Fruit fly (Drosophila melanogaster) whole organism, embryonic: ENCODE results near the gene CG13603.
A peak's percentile ranks its signal among the peaks of the same experiment; 100 is the strongest.

Experiments
- Adf1 ChIP-seq: fragments of 200-800 bp; sonication (Bioruptor generic); IDR thresholded peaks from 2 replicates; pipeline ENCODE4 v1.3.6; 2022; ENCODE audit warnings: missing biosample characterization, missing genetic modification characterization
- CG14441 ChIP-seq: fragments of 200-800 bp; sonication (Bioruptor generic); IDR thresholded peaks from 2 replicates; pipeline ENCODE4 v1.3.6; 2022; ENCODE audit warnings: missing biosample characterization, missing genetic modification characterization
- CG17912 ChIP-seq: fragments of 200-800 bp; sonication (Bioruptor generic); optimal IDR thresholded peaks from 2 replicates; lab custom pipeline; 2018; ENCODE audit warnings: missing biosample characterization, mild to moderate bottlenecking, missing genetic modification characterization
- CG18599 ChIP-seq: fragments of 200-800 bp; sonication (Bioruptor generic); optimal IDR thresholded peaks from 3 replicates; lab custom pipeline; 2017; ENCODE audit warnings: missing biosample characterization, missing genetic modification characterization, mild to moderate bottlenecking, moderate library complexity, missing genetic modification reagents
- CG2129 ChIP-seq: fragments of 200-800 bp; sonication (Bioruptor generic); IDR thresholded peaks from 2 replicates; pipeline ENCODE4 v1.3.6; 2022; ENCODE audit warnings: missing biosample characterization, missing genetic modification characterization; ENCODE audit not compliant: partially characterized antibody
- CG34376 ChIP-seq: fragments of 200-800 bp; sonication (Bioruptor generic); optimal IDR thresholded peaks from 2 replicates; lab custom pipeline; 2018; ENCODE audit warnings: missing biosample characterization, mild to moderate bottlenecking, missing genetic modification characterization
- CG4424 ChIP-seq: fragments of 200-800 bp; sonication (Bioruptor generic); optimal IDR thresholded peaks from 3 replicates; lab custom pipeline; 2016; ENCODE audit warnings: missing biosample characterization, missing genetic modification characterization
- CG4617 ChIP-seq: fragments of 200-800 bp; sonication (Bioruptor generic); optimal IDR thresholded peaks from 3 replicates; lab custom pipeline; 2016; ENCODE audit warnings: missing biosample characterization, missing genetic modification characterization, borderline replicate concordance
- CG6765 ChIP-seq: fragments of 200-800 bp; sonication (Bioruptor generic); optimal IDR thresholded peaks from 3 replicates; lab custom pipeline; 2017; ENCODE audit warnings: missing biosample characterization, mild to moderate bottlenecking, missing genetic modification characterization
- CG7928 ChIP-seq: fragments of 200-800 bp; sonication (Bioruptor generic); optimal IDR thresholded peaks from 2 replicates; lab custom pipeline; 2017; ENCODE audit warnings: missing biosample characterization, mild to moderate bottlenecking, missing genetic modification characterization
- CG9727 ChIP-seq: fragments of 200-800 bp; sonication (Bioruptor generic); optimal IDR thresholded peaks from 3 replicates; lab custom pipeline; 2017; ENCODE audit warnings: missing biosample characterization, mild to moderate bottlenecking, missing genetic modification characterization
- CTCF ChIP-seq: fragments of 200-800 bp; sonication (Bioruptor generic); optimal IDR thresholded peaks from 2 replicates; lab custom pipeline; 2017; ENCODE audit warnings: missing biosample characterization, mild to moderate bottlenecking, missing genetic modification characterization, moderate library complexity
- CoRest ChIP-seq: fragments of 200-800 bp; sonication (Bioruptor generic); optimal IDR thresholded peaks from 3 replicates; lab custom pipeline; 2018; ENCODE audit warnings: missing biosample characterization, mild to moderate bottlenecking, missing genetic modification characterization, moderate library complexity
- CrebB ChIP-seq: fragments of 200-800 bp; sonication (Bioruptor generic); optimal IDR thresholded peaks from 3 replicates; lab custom pipeline; 2018; ENCODE audit warnings: missing biosample characterization, mild to moderate bottlenecking, missing genetic modification characterization
- D19A ChIP-seq: fragments of 200-800 bp; optimal IDR thresholded peaks from 3 replicates; lab custom pipeline; 2019; ENCODE audit warnings: missing biosample characterization, mild to moderate bottlenecking, missing genetic modification characterization, moderate library complexity
- Dad ChIP-seq: fragments of 200-800 bp; sonication (Bioruptor generic); optimal IDR thresholded peaks from 3 replicates; lab custom pipeline; 2016; ENCODE audit warnings: missing biosample characterization, missing genetic modification characterization
- Dll ChIP-seq: fragments of 200-800 bp; sonication (Bioruptor generic); IDR thresholded peaks from 4 replicates; pipeline ENCODE4 v1.3.6; 2022; ENCODE audit warnings: missing biosample characterization, missing genetic modification characterization; ENCODE audit not compliant: partially characterized antibody
- Drgx ChIP-seq: fragments of 200-800 bp; sonication (Bioruptor generic); IDR thresholded peaks from 2 replicates; pipeline ENCODE4 v1.3.6; 2022; ENCODE audit warnings: missing biosample characterization, missing genetic modification characterization
- Fer1 ChIP-seq: fragments of 200-800 bp; sonication (Bioruptor generic); optimal IDR thresholded peaks from 2 replicates; lab custom pipeline; 2017; ENCODE audit warnings: missing biosample characterization, mild to moderate bottlenecking, missing genetic modification characterization
- Jarid2 ChIP-seq: fragments of 200-800 bp; sonication (Bioruptor generic); optimal IDR thresholded peaks from 3 replicates; lab custom pipeline; 2017; ENCODE audit warnings: mild to moderate bottlenecking, missing biosample characterization, missing genetic modification reagents, missing genetic modification characterization
- Kr ChIP-seq: fragments of 200-800 bp; sonication (Bioruptor generic); optimal IDR thresholded peaks from 2 replicates; lab custom pipeline; 2017; ENCODE audit warnings: missing biosample characterization, mild to moderate bottlenecking, missing genetic modification characterization
- Sin3A ChIP-seq: fragments of >200 bp; optimal IDR thresholded peaks from 2 replicates; lab custom pipeline; 2018
- YL-1 ChIP-seq: fragments of 200-800 bp; sonication (Bioruptor generic); optimal IDR thresholded peaks from 3 replicates; lab custom pipeline; 2017; ENCODE audit warnings: missing biosample characterization, mild to moderate bottlenecking, missing genetic modification characterization
- amos ChIP-seq: fragments of 200-800 bp; sonication (Bioruptor generic); IDR thresholded peaks from 2 replicates; pipeline ENCODE4 v1.3.6; 2022; ENCODE audit warnings: missing biosample characterization, missing genetic modification characterization; ENCODE audit not compliant: partially characterized antibody
- bab2 ChIP-seq: fragments of 200-800 bp; sonication (Bioruptor generic); optimal IDR thresholded peaks from 2 replicates; lab custom pipeline; 2016; ENCODE audit warnings: missing biosample characterization, missing genetic modification characterization
- br ChIP-seq: fragments of >200 bp; optimal IDR thresholded peaks from 2 replicates; lab custom pipeline; 2017
- bsh ChIP-seq, 2 experiments: fragments of 200-800 bp; sonication (Bioruptor generic); optimal IDR thresholded peaks; 2 replicates each; lab custom pipeline; 2017 to 2018; ENCODE audit warnings: mild to moderate bottlenecking in 2 of 2, missing biosample characterization in 2 of 2, missing genetic modification characterization in 2 of 2, moderate library complexity in 1 of 2
- cato ChIP-seq: fragments of 200-800 bp; sonication (Bioruptor generic); optimal IDR thresholded peaks from 2 replicates; lab custom pipeline; 2016; ENCODE audit warnings: missing biosample characterization, missing genetic modification characterization, borderline replicate concordance
- chinmo ChIP-seq: fragments of 200-800 bp; sonication (Bioruptor generic); IDR thresholded peaks from 4 replicates; pipeline ENCODE4 v1.3.6; 2022; ENCODE audit warnings: missing biosample characterization, missing genetic modification characterization; ENCODE audit not compliant: partially characterized antibody
- chn ChIP-seq: fragments of 200-800 bp; sonication (Bioruptor generic); optimal IDR thresholded peaks from 2 replicates; lab custom pipeline; 2016; ENCODE audit warnings: missing biosample characterization, missing genetic modification characterization
- crol ChIP-seq: fragments of 200-800 bp; sonication (Bioruptor generic); IDR thresholded peaks from 2 replicates; pipeline ENCODE4 v1.3.6; 2022; ENCODE audit warnings: missing biosample characterization, missing genetic modification characterization
- dpn ChIP-seq, 2 experiments: fragments of 200-800 bp; sonication (Bioruptor generic); optimal IDR thresholded peaks; 3 replicates each; lab custom pipeline; 2016; ENCODE audit warnings: missing biosample characterization in 2 of 2, missing genetic modification characterization in 2 of 2
- ems ChIP-seq: fragments of 200-800 bp; sonication (Bioruptor generic); optimal IDR thresholded peaks from 3 replicates; lab custom pipeline; 2016; ENCODE audit warnings: missing biosample characterization, missing genetic modification characterization
- ewg ChIP-seq: fragments of 200-800 bp; sonication (Bioruptor generic); optimal IDR thresholded peaks from 3 replicates; lab custom pipeline; 2017; ENCODE audit warnings: mild to moderate bottlenecking, missing biosample characterization, missing genetic modification reagents, missing genetic modification characterization
- gce ChIP-seq: fragments of 200-800 bp; sonication (Bioruptor generic); IDR thresholded peaks from 3 replicates; pipeline ENCODE4 v1.3.6; 2022; ENCODE audit warnings: missing biosample characterization, missing genetic modification characterization
- gem ChIP-seq: fragments of 200-800 bp; sonication (Bioruptor generic); optimal IDR thresholded peaks from 2 replicates; lab custom pipeline; 2019; ENCODE audit warnings: missing biosample characterization, mild to moderate bottlenecking, missing genetic modification characterization, moderate library complexity
- grn ChIP-seq: fragments of 200-800 bp; sonication (Bioruptor generic); optimal IDR thresholded peaks from 3 replicates; lab custom pipeline; 2017; ENCODE audit warnings: missing biosample characterization, missing genetic modification characterization
- gsb-n ChIP-seq: fragments of 200-800 bp; sonication (Bioruptor generic); optimal IDR thresholded peaks from 3 replicates; lab custom pipeline; 2018; ENCODE audit warnings: missing biosample characterization, mild to moderate bottlenecking, missing genetic modification characterization
- jing ChIP-seq: fragments of 200-800 bp; sonication (Bioruptor generic); optimal IDR thresholded peaks from 2 replicates; lab custom pipeline; 2018; ENCODE audit warnings: missing biosample characterization, mild to moderate bottlenecking, missing genetic modification characterization
- kni ChIP-seq: fragments of 200-800 bp; sonication (Bioruptor generic); optimal IDR thresholded peaks from 3 replicates; lab custom pipeline; 2017; ENCODE audit warnings: mild to moderate bottlenecking, missing biosample characterization, missing genetic modification reagents, missing genetic modification characterization
- nom ChIP-seq: fragments of 200-800 bp; sonication (Bioruptor generic); optimal IDR thresholded peaks from 2 replicates; lab custom pipeline; 2017; ENCODE audit warnings: missing biosample characterization, missing genetic modification characterization, mild to moderate bottlenecking, moderate library complexity, missing genetic modification reagents
- onecut ChIP-seq: fragments of 200-800 bp; sonication (Bioruptor generic); IDR thresholded peaks from 2 replicates; pipeline ENCODE4 v1.3.6; 2022; ENCODE audit warnings: missing biosample characterization, missing genetic modification characterization
- otp ChIP-seq: fragments of 200-800 bp; sonication (Bioruptor generic); IDR thresholded peaks from 3 replicates; pipeline ENCODE4, ENCODE4 v1.3.6; 2022; ENCODE audit warnings: missing biosample characterization, missing genetic modification characterization
- slou ChIP-seq: fragments of 200-800 bp; sonication (Bioruptor generic); optimal IDR thresholded peaks from 3 replicates; lab custom pipeline; 2016; ENCODE audit warnings: missing biosample characterization, missing genetic modification characterization
- sna ChIP-seq: fragments of 200-800 bp; sonication (Bioruptor generic); IDR thresholded peaks from 2 replicates; pipeline ENCODE4 v1.3.6; 2022; ENCODE audit warnings: missing biosample characterization, missing genetic modification characterization; ENCODE audit not compliant: partially characterized antibody
- sr ChIP-seq: fragments of 200-800 bp; sonication (Bioruptor generic); IDR thresholded peaks from 3 replicates; pipeline ENCODE4 v1.3.6; 2022; ENCODE audit warnings: missing biosample characterization, missing genetic modification characterization
- stc ChIP-seq: fragments of 200-800 bp; sonication (Bioruptor generic); IDR thresholded peaks from 2 replicates; pipeline ENCODE4 v1.3.6; 2022; ENCODE audit warnings: missing biosample characterization, missing genetic modification characterization
- tin ChIP-seq: fragments of 200-800 bp; sonication (Bioruptor generic); optimal IDR thresholded peaks from 3 replicates; lab custom pipeline; 2016; ENCODE audit warnings: missing biosample characterization, missing genetic modification characterization
- tup ChIP-seq: fragments of 200-800 bp; sonication (Bioruptor generic); optimal IDR thresholded peaks from 2 replicates; lab custom pipeline; 2016; ENCODE audit warnings: missing biosample characterization, mild to moderate bottlenecking, missing genetic modification characterization, moderate library complexity

The CG13603 gene

DNA sequence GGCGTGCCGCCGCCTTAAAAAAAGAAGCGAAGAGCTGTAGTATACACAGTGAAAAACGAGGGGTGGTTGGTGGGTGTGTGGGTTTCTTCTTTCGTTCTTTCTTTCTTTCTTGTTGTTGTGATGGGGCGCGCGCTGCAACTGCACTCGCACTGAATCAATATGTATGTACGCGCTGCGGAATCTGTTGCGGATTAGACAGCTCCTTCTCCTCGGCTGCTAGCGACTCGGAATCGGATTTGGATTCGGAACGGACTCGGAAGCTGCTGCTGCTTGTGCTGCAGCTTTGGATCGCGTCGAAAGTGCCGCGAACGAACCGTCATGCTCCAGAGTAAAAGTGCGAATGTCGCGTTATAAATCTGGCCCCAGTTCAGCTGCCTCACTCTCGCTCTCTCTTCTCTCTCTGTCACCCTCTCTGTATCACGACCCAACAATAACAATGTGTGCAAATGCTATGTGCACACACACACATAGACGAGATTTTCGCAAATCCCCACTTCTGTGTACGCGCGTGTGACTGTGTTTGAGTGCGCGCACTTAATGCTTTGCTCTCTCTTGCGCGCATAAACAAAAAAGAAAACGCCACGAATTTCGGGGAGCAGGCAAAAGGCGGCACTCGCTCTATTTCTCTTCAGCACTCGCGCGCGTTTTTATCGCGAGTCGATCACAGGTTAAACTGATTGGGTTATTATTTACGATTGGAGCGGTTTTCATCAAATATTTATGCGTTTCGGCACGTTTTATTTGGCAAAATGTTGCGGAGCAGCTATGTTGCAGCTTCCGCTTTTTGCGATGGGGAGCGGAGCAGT lies 44.9 kb upstream of the CG13603 start (continued):
- peak; percentile 22 for TF ChIP-seq D19A
- TF ChIP-seq onecut, result peak; percentile 43
- TF ChIP-seq kni (GFP tag; lab: Kevin White, UChicago), result peak; percentile 28
- peak; percentile 35; the same call in 1 of the 2 replicates for TF ChIP-seq stc (GFP tag; lab: Robert Waterston, UW)
- TF ChIP-seq Jarid2, result peak; percentile 86
- TF ChIP-seq Dll (GFP tag; lab: Robert Waterston, UW), result peak; percentile 37; the same call in 1 of the 4 replicates
- no peak for TF ChIP-seq br (lab: Kevin White, UChicago)
- peak; percentile 65 for TF ChIP-seq Drgx (GFP tag; lab: Robert Waterston, UW)
- peak; percentile 69 for TF ChIP-seq ewg
- no peak for TF ChIP-seq grn (GFP tag; lab: Kevin White, UChicago)
- peak in 1 of 2 experiments; percentile 29 for TF ChIP-seq bsh (GFP tag; optimal IDR thresholded peaks at IDR 0.05; lab: Kevin White, UChicago)
- TF ChIP-seq dpn (GFP tag; optimal IDR thresholded peaks at IDR 0.05; lab: Kevin White, UChicago), result peak in 1 of 2 experiments; percentile 3
- TF ChIP-seq bab2 (GFP tag; lab: Kevin White, UChicago), result peak; percentile 0
- TF ChIP-seq gsb-n (tag; lab: Kevin White, UChicago), result peak; percentile 14
- TF ChIP-seq CG4424 (GFP tag; lab: Kevin White, UChicago), result no peak
- TF ChIP-seq CG18599 (GFP tag; lab: Kevin White, UChicago), result no peak
- TF ChIP-seq Sin3A (lab: Kevin White, UChicago), result no peak
- 0 out of 2 replicates have a peak, but pooled peaks have one; percentile 10 for TF ChIP-seq sna
- no peak for TF ChIP-seq CG6765
- TF ChIP-seq crol, result no peak; the same call in 1 of the 2 replicates
- TF ChIP-seq sr, result no peak
- peak; percentile 40; the same call in 1 of the 2 replicates for TF ChIP-seq CG14441 (GFP tag; lab: Robert Waterston, UW)
- no peak for TF ChIP-seq tin
- no peak for TF ChIP-seq cato
- no peak for TF ChIP-seq otp (GFP tag; lab: Robert Waterston, UW)
- no peak for TF ChIP-seq CG34376 (GFP tag; lab: Kevin White, UChicago)
- no peak for TF ChIP-seq CTCF (GFP tag; lab: Kevin White, UChicago)
- TF ChIP-seq Kr (GFP tag; lab: Kevin White, UChicago), result no peak
- TF ChIP-seq CoRest (tag; lab: Kevin White, UChicago), result no peak
- TF ChIP-seq tup (GFP tag; lab: Kevin White, UChicago), result no peak
- TF ChIP-seq CrebB (tag; lab: Kevin White, UChicago), result peak; percentile 6
- TF ChIP-seq gem (tag; lab: Kevin White, UChicago), result peak; percentile 7
- TF ChIP-seq ems (GFP tag; lab: Kevin White, UChicago), result no peak
- peak; percentile 36 for TF ChIP-seq nom (GFP tag; lab: Kevin White, UChicago)
- TF ChIP-seq CG9727 (GFP tag; lab: Kevin White, UChicago), result peak; percentile 9
- peak; percentile 26 for TF ChIP-seq YL-1 (GFP tag; lab: Kevin White, UChicago)
- no peak for TF ChIP-seq jing (GFP tag; lab: Kevin White, UChicago)
- no peak for TF ChIP-seq CG17912 (GFP tag; lab: Kevin White, UChicago)
- TF ChIP-seq Adf1 (GFP tag; lab: Robert Waterston, UW), result peak; percentile 17; the same call in 1 of the 2 replicates
- TF ChIP-seq CG7928 (GFP tag; lab: Kevin White, UChicago), result no peak
- peak; percentile 2 for TF ChIP-seq chn (GFP tag; lab: Kevin White, UChicago)
- no peak for TF ChIP-seq Dad
- TF ChIP-seq CG2129 (GFP tag; lab: Robert Waterston, UW), result no peak
- TF ChIP-seq chinmo, result peak; percentile 90; the same call in 3 of the 4 replicates
- TF ChIP-seq amos, result peak; percentile 31; the same call in 1 of the 2 replicates
- peak; percentile 46 for TF ChIP-seq CG4617
- TF ChIP-seq slou (GFP tag; lab: Kevin White, UChicago), result no peak
- TF ChIP-seq Fer1 (GFP tag; lab: Kevin White, UChicago), result peak; percentile 36
- TF ChIP-seq gce (GFP tag; lab: Robert Waterston, UW), result peak; percentile 24; the same call in 1 of the 3 replicates
